Fruit fly (Drosophila melanogaster) whole organism, wandering third instar larva: ENCODE data around the gene CG43391.

ENCODE experiments used
- Abd-B ChIP-seq: fragments of >200 bp; optimal IDR thresholded peaks from 2 replicates; lab custom pipeline; 2017; ENCODE audit warnings: missing biosample characterization, missing genetic modification characterization
- CG32264 ChIP-seq: fragments of 200-800 bp; sonication (Bioruptor generic); optimal IDR thresholded peaks from 2 replicates; lab custom pipeline; 2016; ENCODE audit warnings: missing biosample characterization, missing genetic modification characterization
- Dfd ChIP-seq: fragments of >200 bp; optimal IDR thresholded peaks from 2 replicates; lab custom pipeline; 2017; ENCODE audit warnings: missing biosample characterization, missing genetic modification characterization
- Dif ChIP-seq: fragments of 200-275, 200-300 bp; sonication (Bioruptor generic); optimal IDR thresholded peaks from 2 replicates; lab custom pipeline; 2018; ENCODE audit warnings: missing biosample characterization, missing genetic modification characterization; ENCODE audit not compliant: partially characterized antibody
- GATAd ChIP-seq: sonication (Bioruptor generic); optimal IDR thresholded peaks from 2 replicates; lab custom pipeline; 2016; ENCODE audit warnings: missing biosample characterization, missing genetic modification characterization
- HLH106 ChIP-seq: fragments of 200-800 bp; optimal IDR thresholded peaks from 3 replicates; lab custom pipeline; 2019; ENCODE audit warnings: missing biosample characterization, mild to moderate bottlenecking, missing genetic modification characterization, moderate library complexity
- Hnf4 ChIP-seq: fragments of 200-800 bp; sonication (Bioruptor generic); optimal IDR thresholded peaks from 2 replicates; lab custom pipeline; 2016; ENCODE audit warnings: missing biosample characterization, mild to moderate bottlenecking, missing genetic modification characterization
- Hr78 ChIP-seq: fragments of >200 bp; optimal IDR thresholded peaks from 2 replicates; lab custom pipeline; 2017; ENCODE audit warnings: missing biosample characterization, missing genetic modification characterization
- Hr83 ChIP-seq: fragments of 200-300 bp; sonication (Bioruptor generic); optimal IDR thresholded peaks from 2 replicates; lab custom pipeline; 2016; ENCODE audit warnings: missing biosample characterization, mild to moderate bottlenecking, missing genetic modification characterization, moderate library complexity; ENCODE audit not compliant: poor library complexity, severe bottlenecking
- Jra ChIP-seq: sonication (Bioruptor generic); optimal IDR thresholded peaks from 2 replicates; lab custom pipeline; 2016; ENCODE audit warnings: missing biosample characterization, missing genetic modification characterization
- Myc ChIP-seq: fragments of >200 bp; optimal IDR thresholded peaks from 2 replicates; lab custom pipeline; 2017
- N ChIP-seq: fragments of >200 bp; optimal IDR thresholded peaks from 2 replicates; lab custom pipeline; 2018; ENCODE audit warnings: missing biosample characterization, missing external identifiers, missing genetic modification characterization
- OdsH ChIP-seq: fragments of 200-800 bp; sonication (Bioruptor generic); optimal IDR thresholded peaks from 2 replicates; lab custom pipeline; 2016; ENCODE audit warnings: missing biosample characterization, mild to moderate bottlenecking, missing genetic modification characterization
- Rel ChIP-seq, 2 experiments: fragments of 200-800 bp; sonication (Bioruptor generic) in 1 of 2; optimal IDR thresholded peaks; 2 replicates in 1 of 2; 3 replicates in 1 of 2; lab custom pipeline; 2016 to 2019; ENCODE audit warnings: mild to moderate bottlenecking in 2 of 2, missing biosample characterization in 2 of 2, missing genetic modification characterization in 2 of 2, moderate library complexity in 1 of 2
- Sp1 ChIP-seq: fragments of 200-800 bp; sonication (Bioruptor generic); optimal IDR thresholded peaks from 3 replicates; lab custom pipeline; 2019; ENCODE audit warnings: missing biosample characterization, mild to moderate bottlenecking, missing genetic modification characterization, moderate library complexity
- Vsx2 ChIP-seq: fragments of 200-300, 225-300 bp; sonication (Bioruptor generic); optimal IDR thresholded peaks from 2 replicates; lab custom pipeline; 2018; ENCODE audit warnings: missing biosample characterization, missing genetic modification characterization; ENCODE audit not compliant: partially characterized antibody
- br ChIP-seq: fragments of 200-800 bp; sonication (Bioruptor generic); optimal IDR thresholded peaks from 2 replicates; lab custom pipeline; 2016; ENCODE audit warnings: missing biosample characterization, missing genetic modification characterization
- brk ChIP-seq: fragments of 200-800 bp; sonication (Bioruptor generic); optimal IDR thresholded peaks from 2 replicates; lab custom pipeline; 2016; ENCODE audit warnings: missing biosample characterization, mild to moderate bottlenecking, missing genetic modification characterization
- dl ChIP-seq, 2 experiments: fragments of 175-275, 200-275 bp in 1 of 2; fragments of 200-275 bp in 1 of 2; sonication (Bioruptor generic); optimal IDR thresholded peaks; lab custom pipeline; 2018; ENCODE audit warnings: mild to moderate bottlenecking in 2 of 2, missing biosample characterization in 2 of 2, missing genetic modification characterization in 2 of 2, moderate library complexity in 2 of 2; ENCODE audit not compliant: partially characterized antibody in 2 of 2, insufficient read depth in 1 of 2
- dmrt93B ChIP-seq: fragments of 200-800 bp; sonication (Bioruptor generic); optimal IDR thresholded peaks from 2 replicates; lab custom pipeline; 2018; ENCODE audit warnings: missing biosample characterization, mild to moderate bottlenecking, missing genetic modification characterization
- foxo ChIP-seq, 2 experiments: fragments of 200-800 bp; sonication (Bioruptor generic); optimal IDR thresholded peaks; 2 replicates in 1 of 2; 3 replicates in 1 of 2; lab custom pipeline; 2016 to 2017; ENCODE audit warnings: missing biosample characterization in 2 of 2, missing genetic modification characterization in 2 of 2
- fru ChIP-seq: fragments of 200-800 bp; sonication (Bioruptor generic); optimal IDR thresholded peaks from 3 replicates; lab custom pipeline; 2016; ENCODE audit warnings: missing biosample characterization, mild to moderate bottlenecking, missing genetic modification characterization
- jim ChIP-seq: fragments of 175-275, 200-325 bp; sonication (Bioruptor generic); optimal IDR thresholded peaks from 2 replicates; lab custom pipeline; 2016; ENCODE audit warnings: missing biosample characterization, mild to moderate bottlenecking, missing genetic modification characterization
- rgr ChIP-seq: fragments of 200-800 bp; sonication (Bioruptor generic); optimal IDR thresholded peaks from 3 replicates; lab custom pipeline; 2016; ENCODE audit warnings: missing biosample characterization, mild to moderate bottlenecking, missing genetic modification characterization
- sage ChIP-seq: fragments of 200-800 bp; sonication (Bioruptor generic); optimal IDR thresholded peaks from 2 replicates; lab custom pipeline; 2016; ENCODE audit warnings: missing biosample characterization, mild to moderate bottlenecking, missing genetic modification characterization
- sv ChIP-seq: fragments of 200-800 bp; sonication (Bioruptor generic); optimal IDR thresholded peaks from 3 replicates; lab custom pipeline; 2016; ENCODE audit warnings: missing biosample characterization, missing genetic modification characterization
- tai ChIP-seq: sonication (Bioruptor generic); optimal IDR thresholded peaks from 2 replicates; lab custom pipeline; 2016; ENCODE audit warnings: missing biosample characterization, missing genetic modification characterization
- usp ChIP-seq: fragments of >200 bp; optimal IDR thresholded peaks from 2 replicates; lab custom pipeline; 2017; ENCODE audit warnings: missing biosample characterization, missing genetic modification characterization

CG43391 gene

DNA sequence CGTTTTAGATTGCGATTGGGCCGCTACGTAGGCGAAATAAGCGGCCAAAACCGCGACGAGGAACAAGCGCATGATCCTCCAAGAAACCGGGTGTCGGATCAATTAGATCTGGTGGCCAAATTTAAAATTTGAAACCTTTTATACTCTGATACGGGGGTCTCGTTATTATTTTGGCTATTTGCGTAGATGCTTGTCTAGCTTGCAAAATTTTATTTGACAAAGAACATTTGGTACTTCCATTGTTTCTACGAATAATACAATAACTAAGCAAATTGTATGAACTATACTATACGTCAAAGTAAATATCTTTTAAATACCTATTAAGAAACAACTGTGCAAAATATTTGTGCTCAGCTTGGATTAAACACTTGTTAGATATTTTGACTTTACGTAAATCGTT lies 39.2 kb upstream of the CG43391 start, which contains the start of gene Muc68Ca:
Gene Muc68Ca (minus strand): TSS at position 101 of the 400 bp plus-strand sequence.
- TF ChIP-seq sage (GFP tag; lab: Kevin White, UChicago) (no peak), dl (GFP tag; optimal IDR thresholded peaks at IDR 0.05; lab: Kevin White, UChicago; ENCODE audit: insufficient read depth in 1 of 2, partially characterized antibody in 2 of 2) (no peak), CG32264 (GFP tag; lab: Kevin White, UChicago) (no peak), tai (GFP tag; lab: Kevin White, UChicago) (no peak), Jra (no peak), HLH106 (no peak), Dif (GFP tag; lab: Kevin White, UChicago) (no peak), br (no peak), sv (no peak), Myc (lab: Kevin White, UChicago) (no peak), rgr (no peak), Hr78 (GFP tag; lab: Kevin White, UChicago) (no peak), brk (no peak), foxo (GFP tag; optimal IDR thresholded peaks at IDR 0.05; lab: Kevin White, UChicago) (no peak), Hnf4 (no peak), Abd-B (GFP tag; lab: Kevin White, UChicago) (no peak), OdsH (GFP tag; lab: Kevin White, UChicago) (no peak)

DNA sequence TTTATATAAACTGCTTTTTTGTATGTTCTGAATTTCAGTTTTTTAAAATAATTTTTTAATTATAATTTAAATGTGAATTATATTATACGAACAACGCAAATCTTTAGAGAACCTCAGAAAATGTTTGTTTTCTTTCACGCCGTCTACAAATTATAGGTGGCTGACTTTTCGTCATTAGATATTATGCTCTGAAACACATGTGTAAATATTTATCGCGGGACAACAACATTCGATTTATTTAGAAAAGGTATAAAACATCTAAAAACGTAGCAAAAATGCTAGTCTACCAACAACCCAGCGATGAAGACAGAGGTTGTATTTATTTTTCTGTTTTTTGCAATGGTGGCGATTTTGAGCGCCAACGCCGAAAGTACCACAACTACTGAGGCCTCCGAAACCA lies 29.0 kb upstream of the CG43391 start, which contains the start of gene CG42832:
Gene CG42832 (plus strand): TSS at position 301 of the 400 bp plus-strand sequence.
- no peak for TF ChIP-seq Hr78 (GFP tag; lab: Kevin White, UChicago)
- no peak for TF ChIP-seq Hnf4
- TF ChIP-seq sv = no peak
- TF ChIP-seq Hr83 (GFP tag; lab: Kevin White, UChicago) = no peak
- TF ChIP-seq Jra = no peak
- no peak for TF ChIP-seq br
- TF ChIP-seq OdsH (GFP tag; lab: Kevin White, UChicago) = no peak
- TF ChIP-seq dmrt93B (GFP tag; lab: Kevin White, UChicago) = no peak
- TF ChIP-seq HLH106 = no peak
- TF ChIP-seq Dfd (GFP tag; lab: Kevin White, UChicago) = no peak
- TF ChIP-seq CG32264 (GFP tag; lab: Kevin White, UChicago) = no peak
- no peak for TF ChIP-seq foxo (GFP tag; optimal IDR thresholded peaks at IDR 0.05; lab: Kevin White, UChicago)

DNA sequence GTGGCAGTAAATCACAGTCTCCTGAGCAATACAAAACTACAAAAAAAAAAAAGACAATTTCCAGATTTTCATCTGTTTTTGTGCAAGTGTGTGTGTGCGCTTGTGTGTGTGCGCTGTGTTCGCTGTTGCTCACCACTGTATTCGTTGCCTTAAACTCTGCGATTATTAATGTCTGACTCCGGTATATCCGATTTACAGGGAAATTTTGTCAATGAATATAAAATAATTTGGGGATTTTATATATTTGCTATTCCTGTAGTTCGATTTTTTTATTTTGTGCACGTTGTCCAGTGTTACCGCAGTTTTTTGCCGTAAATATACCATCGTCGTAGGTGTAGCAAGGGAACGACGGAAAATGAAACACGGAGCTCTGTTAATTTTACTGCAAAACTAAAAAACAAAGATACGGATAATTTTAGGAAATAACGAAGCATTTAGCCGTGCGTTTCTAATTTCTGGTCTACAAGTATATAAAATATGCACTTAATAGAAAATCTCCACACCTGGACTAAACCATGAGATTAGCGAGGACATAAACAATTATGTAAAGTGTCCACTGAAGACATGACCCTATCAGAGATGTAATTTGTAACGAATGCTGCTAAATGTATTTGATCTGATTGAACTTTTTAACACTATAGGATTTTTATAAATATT lies 28.5 kb upstream of the CG43391 start, which contains the start of gene Duba:
Gene Duba (minus strand): TSS at position 313 of the 657 bp plus-strand sequence.
- TF ChIP-seq Rel (GFP tag; optimal IDR thresholded peaks at IDR 0.05; lab: Kevin White, UChicago) (no peak), Rel (tag; optimal IDR thresholded peaks at IDR 0.05; lab: Kevin White, UChicago) (peak; percentile 75), Hr78 (GFP tag; lab: Kevin White, UChicago) (peak; percentile 36), CG32264 (GFP tag; lab: Kevin White, UChicago) (no peak)
- TF ChIP-seq, all 38 proteins: peak for 2

DNA sequence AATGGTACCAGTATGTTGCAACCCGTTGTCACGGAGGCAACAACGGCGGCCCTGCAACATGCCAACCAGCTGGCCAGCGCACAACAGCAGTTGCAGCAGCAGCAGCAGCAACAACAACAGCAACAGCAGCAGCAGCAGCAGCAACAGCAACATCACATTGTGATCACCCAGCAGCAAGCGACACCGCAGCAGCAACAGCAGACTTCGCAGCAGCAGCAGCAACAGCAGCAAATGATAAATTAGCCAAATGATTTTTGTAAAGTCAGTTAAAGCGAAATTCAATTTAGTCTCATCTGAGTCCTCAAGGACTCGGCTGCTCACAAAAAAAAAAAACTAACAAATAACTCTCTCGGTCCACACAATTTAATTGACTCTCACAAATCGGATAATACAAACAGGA lies 23.4 kb upstream of the CG43391 start:
- no peak for TF ChIP-seq Sp1
- TF ChIP-seq Dfd (GFP tag; lab: Kevin White, UChicago) = peak; percentile 93
- TF ChIP-seq dl (GFP tag; optimal IDR thresholded peaks at IDR 0.05; lab: Kevin White, UChicago; ENCODE audit: insufficient read depth in 1 of 2, partially characterized antibody in 2 of 2) = no peak

DNA sequence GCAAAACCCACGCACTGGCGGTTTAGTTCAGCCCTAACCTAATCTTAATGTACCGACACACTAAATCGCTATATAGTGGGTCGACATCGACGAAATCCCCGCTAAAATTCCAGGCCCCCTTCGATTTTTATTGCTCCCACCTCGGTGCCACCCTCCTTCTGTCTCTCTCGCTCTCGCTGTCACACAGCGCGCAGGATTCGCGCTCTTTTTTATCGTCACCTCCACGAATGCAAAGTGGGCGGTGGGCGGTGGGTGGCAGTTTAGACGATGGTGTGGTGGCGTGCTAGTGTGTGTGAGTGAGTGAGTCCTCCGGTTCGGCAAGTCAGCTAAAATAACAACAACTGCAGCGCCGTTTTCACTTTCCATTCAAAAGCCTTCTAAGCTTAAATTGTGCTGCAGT lies 21.2 kb upstream of the CG43391 start:
- TF ChIP-seq sv = no peak
- no peak for TF ChIP-seq Rel (GFP tag; optimal IDR thresholded peaks at IDR 0.05; lab: Kevin White, UChicago)
- no peak for TF ChIP-seq Rel (tag; optimal IDR thresholded peaks at IDR 0.05; lab: Kevin White, UChicago)
- TF ChIP-seq dl (GFP tag; optimal IDR thresholded peaks at IDR 0.05; lab: Kevin White, UChicago; ENCODE audit: insufficient read depth in 1 of 2, partially characterized antibody in 2 of 2) = no peak
- TF ChIP-seq fru (GFP tag; lab: Kevin White, UChicago) = no peak
- TF ChIP-seq Abd-B (GFP tag; lab: Kevin White, UChicago) = no peak
- TF ChIP-seq jim (GFP tag; lab: Kevin White, UChicago) = no peak
- no peak for TF ChIP-seq N (GFP tag; lab: Kevin White, UChicago)
- TF ChIP-seq GATAd (GFP tag; lab: Kevin White, UChicago) = no peak

DNA sequence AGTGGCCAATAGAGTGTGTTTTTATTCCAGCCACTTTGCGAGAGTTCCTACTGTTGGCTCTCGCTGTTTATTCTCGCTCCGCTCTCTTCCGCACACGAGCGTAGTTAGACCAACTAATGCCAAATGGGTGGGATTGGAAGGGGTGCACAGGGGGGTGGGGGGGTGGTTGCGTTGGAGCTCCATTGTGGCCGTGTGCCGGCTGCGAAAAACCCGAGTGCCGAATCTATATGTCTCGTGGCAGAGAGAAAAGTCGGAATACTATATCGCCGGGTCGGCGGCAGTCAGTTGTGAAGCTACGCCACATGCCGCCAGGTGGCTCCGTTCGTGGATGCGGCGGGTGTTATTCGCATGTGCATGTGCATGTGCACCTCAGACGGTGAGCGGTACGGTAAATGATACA lies 20.3 kb upstream of the CG43391 start:
- TF ChIP-seq Vsx2 (GFP tag; lab: Kevin White, UChicago) = no peak
- TF ChIP-seq Dfd (GFP tag; lab: Kevin White, UChicago) = no peak
- no peak for TF ChIP-seq usp (GFP tag; lab: Kevin White, UChicago)
- TF ChIP-seq, all 38 proteins: peak for 0
